Fruit fly (Drosophila melanogaster) whole organism, pupa: ENCODE data around the gene Ir68a.

Experiments
- CG10348 ChIP-seq: fragments of 200-800 bp; sonication (Bioruptor generic); IDR thresholded peaks from 2 replicates; pipeline ENCODE4 v1.3.6; 2022; ENCODE audit warnings: missing biosample characterization, missing genetic modification characterization
- CG12605 ChIP-seq: fragments of 200-800 bp; sonication (Bioruptor generic); IDR thresholded peaks from 2 replicates; pipeline ENCODE4 v1.3.6; 2022; ENCODE audit warnings: missing biosample characterization, missing genetic modification characterization
- CG13204 ChIP-seq: fragments of 200-800 bp; sonication (Bioruptor generic); optimal IDR thresholded peaks from 2 replicates; lab custom pipeline; 2018; ENCODE audit warnings: missing biosample characterization, mild to moderate bottlenecking, missing genetic modification characterization, moderate library complexity
- CG14655 ChIP-seq: fragments of 200-800 bp; sonication (Bioruptor generic); optimal IDR thresholded peaks from 3 replicates; lab custom pipeline; 2017; ENCODE audit warnings: mild to moderate bottlenecking, missing biosample characterization, missing genetic modification reagents, missing genetic modification characterization
- CG15710 ChIP-seq: fragments of 200-800 bp; sonication (Bioruptor generic); optimal IDR thresholded peaks from 2 replicates; lab custom pipeline; 2018; ENCODE audit warnings: missing biosample characterization, mild to moderate bottlenecking, missing genetic modification characterization, moderate library complexity
- CG17806 ChIP-seq: fragments of 200-800 bp; sonication (Bioruptor generic); optimal IDR thresholded peaks from 2 replicates; lab custom pipeline; 2018; ENCODE audit warnings: missing biosample characterization, mild to moderate bottlenecking, missing genetic modification characterization, moderate library complexity
- CG32121 ChIP-seq: fragments of 200-800 bp; sonication (Bioruptor generic); IDR thresholded peaks from 2 replicates; pipeline ENCODE4 v1.3.6; 2022; ENCODE audit warnings: missing biosample characterization, missing genetic modification characterization
- CG34367 ChIP-seq: fragments of 200-800 bp; sonication (Bioruptor generic); optimal IDR thresholded peaks from 2 replicates; lab custom pipeline; 2018; ENCODE audit warnings: missing biosample characterization, mild to moderate bottlenecking, missing genetic modification characterization
- CG4496 ChIP-seq: fragments of 200-800 bp; sonication (Bioruptor generic); IDR thresholded peaks from 3 replicates; pipeline ENCODE4 v1.3.6; 2022; ENCODE audit warnings: missing biosample characterization, missing genetic modification characterization
- CG8159 ChIP-seq: fragments of 200-800 bp; sonication (Bioruptor generic); optimal IDR thresholded peaks from 3 replicates; lab custom pipeline; 2018; ENCODE audit warnings: missing biosample characterization, mild to moderate bottlenecking, missing genetic modification characterization, moderate library complexity
- CG8301 ChIP-seq: fragments of 200-800 bp; sonication (Bioruptor generic); optimal IDR thresholded peaks from 2 replicates; lab custom pipeline; 2018; ENCODE audit warnings: missing biosample characterization, mild to moderate bottlenecking, missing genetic modification characterization
- CG9948 ChIP-seq: fragments of 200-800 bp; sonication (Bioruptor generic); optimal IDR thresholded peaks from 2 replicates; lab custom pipeline; 2018; ENCODE audit warnings: missing biosample characterization, mild to moderate bottlenecking, missing genetic modification characterization, moderate library complexity
- D1 ChIP-seq: fragments of 200-800 bp; sonication (Bioruptor generic); optimal IDR thresholded peaks from 2 replicates; lab custom pipeline; 2018; ENCODE audit warnings: missing biosample characterization, mild to moderate bottlenecking, missing genetic modification characterization, moderate library complexity
- EcR ChIP-seq: fragments of 200-800 bp; sonication (Bioruptor generic); optimal IDR thresholded peaks from 3 replicates; lab custom pipeline; 2019; ENCODE audit warnings: missing biosample characterization, missing genetic modification characterization, mild to moderate bottlenecking, moderate library complexity, missing genetic modification reagents
- Ets98B ChIP-seq: fragments of 200-800 bp; sonication (Bioruptor generic); IDR thresholded peaks from 2 replicates; pipeline ENCODE4 v1.3.6; 2022; ENCODE audit warnings: missing biosample characterization, missing genetic modification characterization
- Pif1A ChIP-seq: fragments of 200-800 bp; sonication (Bioruptor generic); optimal IDR thresholded peaks from 3 replicates; lab custom pipeline; 2016; ENCODE audit warnings: missing biosample characterization, missing genetic modification characterization
- Pif1B ChIP-seq: fragments of 200-800 bp; sonication (Bioruptor generic); optimal IDR thresholded peaks from 3 replicates; lab custom pipeline; 2016; ENCODE audit warnings: missing biosample characterization, missing genetic modification characterization
- Snoo ChIP-seq: fragments of 200-800 bp; sonication (Bioruptor generic); optimal IDR thresholded peaks from 3 replicates; lab custom pipeline; 2017; ENCODE audit warnings: missing biosample characterization, mild to moderate bottlenecking, missing genetic modification characterization, inconsistent platforms
- fd96Ca ChIP-seq: fragments of 200-800 bp; sonication (Bioruptor generic); IDR thresholded peaks from 3 replicates; pipeline ENCODE4 v1.3.6; 2022; ENCODE audit warnings: missing biosample characterization, missing genetic modification characterization
- gl ChIP-seq: fragments of 200-800 bp; sonication (Bioruptor generic); optimal IDR thresholded peaks from 2 replicates; lab custom pipeline; 2018; ENCODE audit warnings: missing biosample characterization, mild to moderate bottlenecking, missing genetic modification characterization
- rn ChIP-seq: fragments of 200-800 bp; sonication (Bioruptor generic); IDR thresholded peaks from 2 replicates; pipeline ENCODE4 v1.3.6; 2022; ENCODE audit warnings: missing biosample characterization, missing genetic modification characterization

Ir68a gene

DNA sequence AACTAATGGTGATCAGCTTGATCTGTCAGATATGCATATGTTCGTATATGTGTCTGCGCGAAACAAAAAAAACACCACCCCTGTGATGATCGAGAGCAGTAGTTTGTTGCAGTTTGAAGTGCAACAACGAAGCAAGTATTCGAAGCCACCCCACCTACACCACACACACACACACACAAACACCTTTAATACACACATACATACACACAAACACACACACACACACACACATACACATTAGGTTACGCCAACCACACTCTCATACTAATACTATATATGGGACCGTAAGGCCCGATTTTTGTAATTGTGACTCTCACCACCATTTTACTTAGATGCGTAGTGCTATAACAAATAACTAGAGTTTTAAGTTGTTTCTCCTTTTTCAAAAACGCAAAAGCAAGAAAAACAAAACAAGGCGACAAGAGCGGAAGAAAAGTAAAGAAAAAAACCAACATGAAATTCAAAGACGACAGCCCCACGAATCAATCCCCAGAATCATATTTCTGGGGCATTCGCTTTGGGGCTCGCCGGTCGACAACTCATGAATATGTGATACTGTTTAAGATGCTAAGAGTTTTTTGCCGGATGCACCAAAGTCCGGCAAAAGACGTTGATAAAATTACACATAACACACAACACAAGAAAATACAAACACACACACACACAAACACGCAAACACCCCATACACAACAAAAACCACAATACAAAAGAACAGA is 18.6 kb upstream of the Ir68a start:
- no peak for TF ChIP-seq CG34367 (tag; lab: Kevin White, UChicago)

DNA sequence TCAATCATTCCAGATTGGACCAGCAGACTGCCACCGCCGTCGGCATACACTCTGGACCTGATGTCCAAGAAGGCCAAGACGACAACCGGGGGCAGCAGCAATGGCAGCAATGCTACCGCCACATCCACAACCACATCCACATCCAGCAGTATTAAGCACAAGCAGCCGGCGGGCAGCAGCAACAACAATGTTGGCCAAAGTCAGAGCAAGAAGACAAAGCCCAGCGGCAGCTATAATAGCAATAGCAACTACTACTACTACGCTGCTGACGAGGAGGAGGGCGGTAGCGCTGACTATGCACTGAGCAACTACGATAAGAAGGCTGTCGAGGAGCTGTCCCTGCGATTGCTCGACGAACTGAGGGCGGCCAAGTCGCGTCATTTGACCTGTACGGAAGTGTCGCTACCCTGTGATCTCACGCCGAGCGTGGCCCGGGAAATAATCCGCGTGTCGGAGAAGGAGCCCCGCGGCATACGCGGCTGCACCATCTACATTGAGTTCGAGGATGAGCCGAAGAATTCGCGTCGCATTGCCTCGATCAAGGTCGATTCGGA is 17.7 kb upstream of the Ir68a start:
- TF ChIP-seq CG32121 (GFP tag; lab: Robert Waterston, UW) (no peak), CG12605 (GFP tag; lab: Robert Waterston, UW) (no peak)

DNA sequence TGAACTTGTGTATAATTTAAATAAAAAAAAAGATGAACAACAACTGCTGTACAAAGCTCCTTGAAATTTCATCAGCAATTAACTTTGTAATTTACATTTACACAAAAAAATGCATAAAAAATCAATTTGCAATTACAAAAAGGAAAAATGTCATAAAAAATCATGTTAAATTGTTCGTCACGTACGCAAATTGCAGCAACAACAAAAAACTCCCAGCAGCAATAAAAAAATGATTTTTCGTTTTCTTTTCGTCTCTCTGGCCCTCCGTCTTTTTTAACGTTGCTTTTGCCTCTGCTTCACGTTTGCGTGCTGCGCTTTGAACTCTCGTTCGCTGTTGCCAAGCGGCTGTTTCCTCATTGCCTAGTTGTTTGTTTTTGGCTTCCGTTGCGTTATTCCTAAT is 17.1 kb upstream of the Ir68a start:
- TF ChIP-seq D1 (tag; lab: Kevin White, UChicago) (peak; percentile 8), CG15710 (tag; lab: Kevin White, UChicago) (no peak), CG32121 (GFP tag; lab: Robert Waterston, UW) (peak; percentile 20; the same call in 1 of the 2 replicates), CG8301 (tag; lab: Kevin White, UChicago) (no peak), CG17806 (tag; lab: Kevin White, UChicago) (no peak), Pif1B (GFP tag; lab: Kevin White, UChicago) (no peak), CG4496 (GFP tag; lab: Robert Waterston, UW) (0 out of 3 replicates have a peak, but pooled peaks have one; percentile 35), Snoo (tag; lab: Kevin White, UChicago) (no peak), EcR (GFP tag; lab: Kevin White, UChicago) (no peak), fd96Ca (no peak)

DNA sequence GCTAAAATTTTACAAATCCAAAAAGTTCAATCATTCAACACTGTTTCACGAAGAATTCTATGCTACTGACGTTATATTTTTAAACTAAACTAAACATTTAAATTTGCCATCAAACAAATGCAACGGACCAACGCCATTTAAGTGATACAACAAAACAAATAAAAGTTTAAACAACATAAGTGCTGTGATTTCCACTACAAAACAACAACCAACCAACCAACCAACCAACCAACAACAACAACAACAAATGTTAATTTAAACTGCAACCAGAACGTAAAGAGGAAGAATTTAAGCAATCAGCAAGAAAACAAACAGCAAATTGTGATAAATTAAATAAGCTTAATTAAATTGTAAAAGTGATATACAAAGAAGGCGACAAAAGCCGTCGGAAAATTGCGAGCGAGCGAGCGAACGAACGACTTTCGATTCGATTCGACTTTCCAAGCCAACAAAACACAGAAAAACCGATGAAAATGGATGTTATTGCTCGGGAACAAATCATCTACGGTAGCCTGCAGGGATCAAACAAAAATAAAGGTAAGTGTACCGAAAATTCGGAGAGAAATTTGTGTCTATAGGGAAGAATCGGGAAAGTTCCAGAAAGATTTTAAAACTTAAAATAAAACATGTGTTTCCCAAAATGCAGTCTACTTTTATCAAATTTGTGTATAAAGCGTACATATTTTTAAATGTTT is 16.6 kb upstream of the Ir68a start:
- TF ChIP-seq CG34367 (tag; lab: Kevin White, UChicago) (no peak), CG15710 (tag; lab: Kevin White, UChicago) (no peak), CG14655 (GFP tag; lab: Kevin White, UChicago) (no peak), CG12605 (GFP tag; lab: Robert Waterston, UW) (no peak), CG8301 (tag; lab: Kevin White, UChicago) (no peak), CG4496 (GFP tag; lab: Robert Waterston, UW) (no peak)
- TF ChIP-seq, all 21 proteins: peak for 0

DNA sequence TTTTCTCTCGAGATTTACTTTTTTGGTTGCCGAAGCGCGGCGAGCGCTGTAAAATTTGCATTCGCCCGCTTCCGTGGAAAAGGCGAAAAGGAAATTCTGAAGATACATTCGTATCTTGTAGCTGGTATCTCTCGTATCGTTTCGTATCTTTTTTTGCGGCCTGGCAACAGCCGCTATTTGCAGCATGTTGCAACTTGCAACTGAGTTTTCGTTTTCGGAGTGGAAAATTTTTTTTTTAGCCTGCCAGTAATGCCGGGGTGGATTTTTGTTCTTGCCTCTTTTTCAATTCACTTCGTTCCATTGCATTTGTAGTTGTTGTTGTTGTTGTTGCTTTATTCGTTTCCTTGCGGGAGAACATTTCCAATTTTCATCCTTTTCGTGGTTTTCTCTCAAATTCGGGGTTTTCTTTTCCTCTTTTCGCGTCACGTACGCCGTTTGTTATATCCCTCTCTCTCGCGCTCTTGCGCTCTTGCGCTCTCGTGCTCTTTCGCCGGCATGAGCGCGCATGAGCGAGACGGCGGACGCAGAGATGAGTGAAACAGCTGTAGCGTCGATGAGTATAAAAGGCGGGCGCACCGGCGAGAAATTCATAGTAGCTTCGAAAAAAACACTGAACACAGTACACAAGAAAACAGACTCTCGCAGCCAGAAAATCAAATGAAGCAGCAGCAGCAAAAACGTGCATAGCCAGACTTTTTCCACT is 15.9 kb upstream of the Ir68a start, which contains the start of gene scyl:
TSS of gene scyl (plus strand) at position 587 of the 703 bp plus-strand sequence.
- TF ChIP-seq Snoo (tag; lab: Kevin White, UChicago), result peak; percentile 57
- peak; percentile 25 for TF ChIP-seq CG14655 (GFP tag; lab: Kevin White, UChicago)
- peak; percentile 64; the same call in 2 of the 3 replicates for TF ChIP-seq fd96Ca
- TF ChIP-seq CG34367 (tag; lab: Kevin White, UChicago), result peak; percentile 32
- peak; percentile 27 for TF ChIP-seq CG8301 (tag; lab: Kevin White, UChicago)
- TF ChIP-seq CG10348 (GFP tag; lab: Robert Waterston, UW), result no peak
- TF ChIP-seq CG4496 (GFP tag; lab: Robert Waterston, UW), result peak; percentile 81
- TF ChIP-seq CG9948, result no peak
- peak; percentile 33 for TF ChIP-seq CG15710 (tag; lab: Kevin White, UChicago)
- peak; percentile 81 for TF ChIP-seq Pif1A (GFP tag; lab: Kevin White, UChicago)
- peak; percentile 75 for TF ChIP-seq CG13204 (GFP tag; lab: Kevin White, UChicago)
- TF ChIP-seq EcR (GFP tag; lab: Kevin White, UChicago), result peak; percentile 71
- TF ChIP-seq CG32121 (GFP tag; lab: Robert Waterston, UW), result peak; percentile 63; the same call in 1 of the 2 replicates
- peak; percentile 9 for TF ChIP-seq D1 (tag; lab: Kevin White, UChicago)
- peak; percentile 83 for TF ChIP-seq Pif1B (GFP tag; lab: Kevin White, UChicago)
- TF ChIP-seq rn (GFP tag; lab: Robert Waterston, UW), result 0 out of 2 replicates have a peak, but pooled peaks have one; percentile 26
- peak; percentile 32 for TF ChIP-seq CG17806 (tag; lab: Kevin White, UChicago)
- peak; percentile 84 for TF ChIP-seq CG12605 (GFP tag; lab: Robert Waterston, UW)
- TF ChIP-seq Ets98B, result peak; percentile 84
- peak; percentile 66 for TF ChIP-seq gl (tag; lab: Kevin White, UChicago)
- TF ChIP-seq CG8159, result peak; percentile 45

DNA sequence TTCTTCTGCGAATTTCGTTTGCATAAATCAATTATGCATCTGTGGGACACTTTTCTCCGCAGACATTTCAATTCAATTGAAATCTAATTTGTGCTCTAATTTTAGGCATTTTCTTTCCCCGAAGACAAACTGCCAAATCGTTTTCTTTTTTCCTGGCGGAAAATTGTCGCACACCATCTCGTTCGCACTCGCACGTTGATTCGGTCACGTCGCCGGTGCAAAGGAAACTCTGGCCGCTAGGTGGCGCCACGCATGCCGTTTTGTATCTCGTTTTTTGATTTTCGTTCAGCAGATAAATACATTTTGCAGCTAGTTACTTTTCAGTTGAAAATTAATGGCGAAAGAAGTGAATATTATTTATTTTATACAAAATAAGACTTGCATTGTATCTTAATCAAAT is 12.3 kb upstream of the Ir68a start:
- TF ChIP-seq CG17806 (tag; lab: Kevin White, UChicago) (no peak), Pif1A (GFP tag; lab: Kevin White, UChicago) (no peak), CG13204 (GFP tag; lab: Kevin White, UChicago) (peak; percentile 8), rn (GFP tag; lab: Robert Waterston, UW) (no peak), D1 (tag; lab: Kevin White, UChicago) (peak; percentile 70)
- TF ChIP-seq, all 21 proteins: peak for 2
